Fruit fly (Drosophila melanogaster): ENCODE results near the gene Roc1b.

DNA sequence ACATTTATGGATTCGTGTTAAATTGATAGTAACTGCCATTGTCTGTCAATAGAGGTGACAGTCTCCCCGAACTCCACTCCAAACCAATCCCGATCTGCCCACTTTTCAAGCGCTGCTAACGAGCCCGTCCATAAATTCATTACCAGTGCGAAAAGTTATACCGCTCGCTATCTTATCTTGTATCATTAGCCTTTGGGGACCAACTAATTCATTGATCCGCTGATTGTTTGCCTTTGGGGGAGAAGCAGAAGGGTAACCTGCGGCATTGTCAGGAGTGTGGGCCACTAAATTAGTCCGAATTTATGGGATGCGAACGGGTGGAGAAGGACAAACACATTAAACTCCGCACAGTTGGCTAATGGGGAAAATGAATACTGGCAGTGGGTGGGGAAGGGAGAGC is 20.6 kb upstream of the Roc1b start:
- no peak for TF ChIP-seq Mnt (GFP tag; optimal IDR thresholded peaks at IDR 0.05)
- TF ChIP-seq kay (GFP tag; ENCODE audit: borderline replicate concordance), result no peak
- TF ChIP-seq CG5204 (GFP tag; optimal IDR thresholded peaks at IDR 0.05), result no peak
- no peak for TF ChIP-seq CG11617 (GFP tag; optimal IDR thresholded peaks at IDR 0.05)
- TF ChIP-seq Crg-1 (GFP tag; optimal IDR thresholded peaks at IDR 0.05), result no peak
- TF ChIP-seq ovo (GFP tag; optimal IDR thresholded peaks at IDR 0.05), result no peak
- no peak for TF ChIP-seq tj (GFP tag; optimal IDR thresholded peaks at IDR 0.05)

Measured in whole organism, adult.